Fruit fly (Drosophila melanogaster): ENCODE results near the gene CG32022.

CG32022 gene

dm6 chr3L:8691891-8692874 lies 28.9 kb downstream of the CG32022 start (continued):
- TF ChIP-seq Oli (tag; optimal IDR thresholded peaks at IDR 0.05) (peak; percentile 65), CG7357 (GFP tag; IDR thresholded peaks at IDR 0.05) (no peak), CG11504 (tag; optimal IDR thresholded peaks at IDR 0.05) (peak; percentile 78), CG4424 (GFP tag; optimal IDR thresholded peaks at IDR 0.05) (peak; percentile 43), nmo (GFP tag; optimal IDR thresholded peaks at IDR 0.05) (peak; percentile 71), ftz-f1 (GFP tag; optimal IDR thresholded peaks at IDR 0.05) (peak; percentile 75), D19B (GFP tag; optimal IDR thresholded peaks at IDR 0.05) (peak; percentile 1), CG32767 (GFP tag; IDR thresholded peaks at IDR 0.05) (no peak), ttk (GFP tag; IDR thresholded peaks at IDR 0.05) (peak; percentile 10; the same call in 1 of the 2 replicates), Xrp1 (GFP tag; IDR thresholded peaks at IDR 0.05) (peak; percentile 46), CG9437 (GFP tag; optimal IDR thresholded peaks at IDR 0.05) (peak; percentile 76), Atf-2 (GFP tag; optimal IDR thresholded peaks at IDR 0.05) (no peak), gsb-n (tag; optimal IDR thresholded peaks at IDR 0.05) (no peak), CG14710 (tag; optimal IDR thresholded peaks at IDR 0.05) (peak; percentile 41), vfl (GFP tag; optimal IDR thresholded peaks at IDR 0.05) (no peak), Meics (GFP tag; optimal IDR thresholded peaks at IDR 0.05) (peak; percentile 70), CG15514 (GFP tag; optimal IDR thresholded peaks at IDR 0.05) (no peak), CG2120 (GFP tag; optimal IDR thresholded peaks at IDR 0.05) (peak; percentile 18), jigr1 (GFP tag; IDR thresholded peaks at IDR 0.05) (no peak), Gug (GFP tag; IDR thresholded peaks at IDR 0.05) (peak; percentile 23; the same call in 1 of the 4 replicates), CG11093 (GFP tag; IDR thresholded peaks at IDR 0.05) (peak; percentile 44; the same call in 1 of the 3 replicates), CG14014 (GFP tag; IDR thresholded peaks at IDR 0.05) (peak; percentile 43; the same call in 1 of the 2 replicates), CG3065 (GFP tag; optimal IDR thresholded peaks at IDR 0.05) (no peak), CG8290 (GFP tag; optimal IDR thresholded peaks at IDR 0.05) (no peak), CG8290 (tag; optimal IDR thresholded peaks at IDR 0.05) (peak in 1 of 2 experiments; percentile 52), CG8924 (tag; optimal IDR thresholded peaks at IDR 0.05) (peak; percentile 81), CG12769 (tag; optimal IDR thresholded peaks at IDR 0.05) (peak; percentile 88), ems (GFP tag; optimal IDR thresholded peaks at IDR 0.05) (no peak), unpg (GFP tag; optimal IDR thresholded peaks at IDR 0.05) (peak; percentile 4), fu2 (GFP tag; optimal IDR thresholded peaks at IDR 0.05) (no peak), shn (GFP tag; optimal IDR thresholded peaks at IDR 0.05) (no peak), chinmo (GFP tag; IDR thresholded peaks at IDR 0.05; ENCODE audit: partially characterized antibody) (peak; percentile 85; the same call in 3 of the 4 replicates), Optix (GFP tag; IDR thresholded peaks at IDR 0.05) (0 out of 3 replicates have a peak, but pooled peaks have one; percentile 24), Dip3 (GFP tag; optimal IDR thresholded peaks at IDR 0.05) (no peak), dysf (GFP tag; IDR thresholded peaks at IDR 0.05) (peak; percentile 51; the same call in 2 of the 3 replicates), Eip74EF (GFP tag; optimal IDR thresholded peaks at IDR 0.05) (no peak), sens (GFP tag) (peak; percentile 69), CG12299 (tag; optimal IDR thresholded peaks at IDR 0.05) (no peak), CG4730 (GFP tag; IDR thresholded peaks at IDR 0.05) (no peak), Dp (GFP tag; optimal IDR thresholded peaks at IDR 0.05) (no peak), zfh1 (GFP tag; IDR thresholded peaks at IDR 0.05) (0 out of 3 replicates have a peak, but pooled peaks have one; percentile 9), Hr3 (GFP tag; optimal IDR thresholded peaks at IDR 0.05) (peak; percentile 64), CG31441 (GFP tag; IDR thresholded peaks at IDR 0.05) (peak; percentile 65; the same call in 1 of the 2 replicates), Usf (GFP tag; optimal IDR thresholded peaks at IDR 0.05) (peak; percentile 36), HHEX (GFP tag; optimal IDR thresholded peaks at IDR 0.05) (peak; percentile 34), CG8281 (tag; optimal IDR thresholded peaks at IDR 0.05) (no peak), sob (GFP tag; IDR thresholded peaks at IDR 0.05) (no peak), seq (GFP tag; IDR thresholded peaks at IDR 0.05) (no peak), zf30C (GFP tag; optimal IDR thresholded peaks at IDR 0.05) (no peak)
